Fruit fly (Drosophila melanogaster) whole organism, embryonic: ENCODE data around the gene Mrgn1.

Experiments used
- B-H1 ChIP-seq: fragments of 200-800 bp; sonication (Bioruptor generic); IDR thresholded peaks from 3 replicates; pipeline ENCODE4 v1.3.6; 2022; ENCODE audit warnings: missing biosample characterization, missing genetic modification characterization
- CG10543 ChIP-seq: fragments of 200-800 bp; sonication (Bioruptor generic); optimal IDR thresholded peaks from 3 replicates; lab custom pipeline; 2017; ENCODE audit warnings: missing biosample characterization, mild to moderate bottlenecking, missing genetic modification characterization, moderate library complexity
- CG11723 ChIP-seq: fragments of 200-800 bp; sonication (Bioruptor generic); optimal IDR thresholded peaks from 2 replicates; lab custom pipeline; 2017; ENCODE audit warnings: missing biosample characterization, mild to moderate bottlenecking, missing genetic modification characterization
- CG8478 ChIP-seq: fragments of >200 bp; optimal IDR thresholded peaks from 2 replicates; lab custom pipeline; 2018
- Doc3 ChIP-seq: fragments of 200-800 bp; sonication (Bioruptor generic); IDR thresholded peaks from 3 replicates; pipeline ENCODE4 v1.3.6; 2022; ENCODE audit warnings: missing biosample characterization, missing genetic modification characterization; ENCODE audit not compliant: partially characterized antibody
- Opbp ChIP-seq: fragments of 200-800 bp; sonication (Bioruptor generic); IDR thresholded peaks from 3 replicates; pipeline ENCODE4 v1.3.6; 2022; ENCODE audit warnings: missing biosample characterization, missing genetic modification characterization; ENCODE audit not compliant: partially characterized antibody
- cg ChIP-seq: fragments of 200-800 bp; sonication (Bioruptor generic); optimal IDR thresholded peaks from 3 replicates; lab custom pipeline; 2019; ENCODE audit warnings: missing biosample characterization, mild to moderate bottlenecking, missing genetic modification characterization, moderate library complexity
- gcm2 ChIP-seq: fragments of 200-800 bp; sonication (Bioruptor generic); optimal IDR thresholded peaks from 2 replicates; lab custom pipeline; 2016; ENCODE audit warnings: missing biosample characterization, missing genetic modification characterization
- insv ChIP-seq, 2 experiments: fragments of 200-800 bp; sonication (Bioruptor generic); optimal IDR thresholded peaks; 3 replicates each; lab custom pipeline; 2016 to 2018; ENCODE audit warnings: missing biosample characterization in 2 of 2, missing genetic modification characterization in 2 of 2
- schlank ChIP-seq: fragments of 200-800 bp; sonication (Bioruptor generic); optimal IDR thresholded peaks from 2 replicates; lab custom pipeline; 2018; ENCODE audit warnings: missing biosample characterization, mild to moderate bottlenecking, missing genetic modification characterization
- stc ChIP-seq: fragments of 200-800 bp; sonication (Bioruptor generic); IDR thresholded peaks from 2 replicates; pipeline ENCODE4 v1.3.6; 2022; ENCODE audit warnings: missing biosample characterization, missing genetic modification characterization
- usp ChIP-seq: fragments of >200 bp; optimal IDR thresholded peaks from 2 replicates; lab custom pipeline; 2017; ENCODE audit warnings: missing biosample characterization, missing genetic modification characterization

- TF ChIP-seq usp (GFP tag; lab: Kevin White, UChicago) (no peak), insv (GFP tag; optimal IDR thresholded peaks at IDR 0.05; lab: Kevin White, UChicago) (no peak), Doc3 (GFP tag; lab: Robert Waterston, UW) (no peak), schlank (tag; lab: Kevin White, UChicago) (no peak), CG11723 (GFP tag; lab: Kevin White, UChicago) (no peak), cg (GFP tag; lab: Kevin White, UChicago) (no peak), CG8478 (lab: Kevin White, UChicago) (no peak), stc (GFP tag; lab: Robert Waterston, UW) (no peak), Opbp (no peak), gcm2 (GFP tag; lab: Kevin White, UChicago) (no peak), CG10543 (GFP tag; lab: Kevin White, UChicago) (no peak), B-H1 (GFP tag; lab: Robert Waterston, UW) (no peak)
Observed at dm6 chrX:13765217-13765616, 43.4 kb upstream of the Mrgn1 start.
